Worm (Caenorhabditis elegans) whole organism, L4 larva: ENCODE results near the gene nhr-192.
A peak's percentile ranks its signal among the peaks of the same experiment; 100 is the strongest.

ENCODE experiments used
- D1046.2 ChIP-seq: fragments of 200-800 bp; sonication (Bioruptor generic); IDR thresholded peaks from 2 replicates; pipeline ENCODE4 v1.3.6; 2022; ENCODE audit warnings: missing genetic modification characterization, missing compliant biosample characterization
- F10B5.3 ChIP-seq: sonication (generic microtip); optimal IDR thresholded peaks from 2 replicates; lab custom pipeline; 2016; ENCODE audit warnings: mild to moderate bottlenecking, missing genetic modification characterization, missing compliant biosample characterization
- F26F4.8 ChIP-seq: fragments of 200-800 bp; sonication (Bioruptor generic); conservative IDR thresholded peaks from 2 replicates; pipeline ENCODE4 v1.3.6; 2022; ENCODE audit warnings: missing genetic modification characterization, missing compliant biosample characterization
- R02D3.7 ChIP-seq: fragments of 150-350 bp; sonication (generic microtip); optimal IDR thresholded peaks from 3 replicates; lab custom pipeline; 2014; ENCODE audit warnings: missing biosample characterization, missing genetic modification characterization
- T20F7.1 ChIP-seq: fragments of 200-800 bp; sonication (Bioruptor generic); optimal IDR thresholded peaks from 2 replicates; lab custom pipeline; 2018; ENCODE audit warnings: mild to moderate bottlenecking, missing genetic modification characterization, missing compliant biosample characterization
- Y5F2A.4 ChIP-seq: fragments of 200-800 bp; sonication (Bioruptor generic); optimal IDR thresholded peaks from 2 replicates; lab custom pipeline; 2018; ENCODE audit warnings: mild to moderate bottlenecking, missing genetic modification characterization, missing compliant biosample characterization
- ZK546.5 ChIP-seq, 2 experiments: sonication (generic microtip); optimal IDR thresholded peaks; 2 replicates each; lab custom pipeline; 2017; ENCODE audit warnings: missing biosample characterization in 2 of 2, missing genetic modification characterization in 2 of 2
- arid-1 ChIP-seq: fragments of 200-800 bp; sonication (Bioruptor generic); conservative IDR thresholded peaks from 2 replicates; pipeline ENCODE4 v1.3.6; 2022; ENCODE audit warnings: missing genetic modification reagents, missing genetic modification characterization, missing compliant biosample characterization
- ceh-28 ChIP-seq: fragments of 150-350 bp; optimal IDR thresholded peaks from 2 replicates; lab custom pipeline; 2014; ENCODE audit warnings: missing biosample characterization, missing genetic modification reagents, missing genetic modification characterization
- ceh-32 ChIP-seq: sonication (generic microtip); optimal IDR thresholded peaks from 2 replicates; lab custom pipeline; 2016; ENCODE audit warnings: mild to moderate bottlenecking, missing genetic modification characterization, missing compliant biosample characterization; ENCODE audit not compliant: poor library complexity
- ceh-44 ChIP-seq: fragments of 200-800 bp; sonication (Bioruptor generic); IDR thresholded peaks from 2 replicates; pipeline ENCODE4 v1.3.6; 2022; ENCODE audit warnings: missing genetic modification reagents, missing genetic modification characterization, missing compliant biosample characterization
- ces-1 ChIP-seq: fragments of 150-350 bp; sonication (generic microtip); optimal IDR thresholded peaks from 4 replicates; lab custom pipeline; 2014; ENCODE audit warnings: missing biosample characterization, missing genetic modification reagents, missing genetic modification characterization
- ctbp-1 ChIP-seq: fragments of 200-800 bp; sonication (Bioruptor generic); IDR thresholded peaks from 2 replicates; pipeline ENCODE4 v1.3.6; 2022; ENCODE audit warnings: missing genetic modification reagents, missing genetic modification characterization, missing compliant biosample characterization
- daf-12 ChIP-seq: fragments of 150-350 bp; optimal IDR thresholded peaks from 2 replicates; lab custom pipeline; 2014; ENCODE audit warnings: missing biosample characterization, missing genetic modification reagents, missing genetic modification characterization
- daf-16 ChIP-seq, 3 experiments: sonication (generic microtip); optimal IDR thresholded peaks; 2 replicates each; lab custom pipeline; 2016 to 2017; ENCODE audit warnings: missing genetic modification characterization in 3 of 3, missing genetic modification reagents in 3 of 3, mild to moderate bottlenecking in 2 of 3, missing compliant biosample characterization in 2 of 3, missing biosample characterization in 1 of 3, moderate library complexity in 1 of 3
- daf-8 ChIP-seq: fragments of 200-800 bp; sonication (Bioruptor generic); IDR thresholded peaks from 2 replicates; pipeline ENCODE4 v1.3.6; 2022; ENCODE audit warnings: missing genetic modification characterization, missing compliant biosample characterization
- dmd-6 ChIP-seq: fragments of 200-800 bp; sonication (Bioruptor generic); IDR thresholded peaks from 2 replicates; pipeline ENCODE4 v1.3.6; 2022; ENCODE audit warnings: missing genetic modification reagents, missing genetic modification characterization, missing compliant biosample characterization
- dmd-8 ChIP-seq: fragments of 200-800 bp; sonication (Bioruptor generic); IDR thresholded peaks from 2 replicates; pipeline ENCODE4 v1.3.6; 2022; ENCODE audit warnings: missing genetic modification characterization, missing compliant biosample characterization
- dpl-1 ChIP-seq: fragments of 150-350 bp; optimal IDR thresholded peaks from 2 replicates; lab custom pipeline; 2014; ENCODE audit warnings: missing biosample characterization, missing genetic modification reagents, missing genetic modification characterization
- dve-1 ChIP-seq: sonication (generic microtip); optimal IDR thresholded peaks from 2 replicates; lab custom pipeline; 2017; ENCODE audit warnings: antibody characterized with exemption, mild to moderate bottlenecking, missing genetic modification characterization, missing compliant biosample characterization; ENCODE audit not compliant: insufficient read depth
- egl-27 ChIP-seq: sonication (generic microtip); optimal IDR thresholded peaks from 3 replicates; lab custom pipeline; 2017; ENCODE audit warnings: missing biosample characterization, missing genetic modification reagents, missing genetic modification characterization
- egl-43 ChIP-seq: fragments of 200-800 bp; sonication (Bioruptor generic); IDR thresholded peaks from 2 replicates; pipeline ENCODE4 v1.3.6; 2022; ENCODE audit warnings: missing genetic modification reagents, missing genetic modification characterization, missing compliant biosample characterization
- gei-8 ChIP-seq: fragments of 200-800 bp; sonication (Bioruptor generic); optimal IDR thresholded peaks from 2 replicates; lab custom pipeline; 2018; ENCODE audit warnings: mild to moderate bottlenecking, missing genetic modification characterization, missing compliant biosample characterization
- hif-1 ChIP-seq, 2 experiments: sonication (generic microtip); optimal IDR thresholded peaks; 2 replicates each; lab custom pipeline; 2016 to 2017; ENCODE audit warnings: missing compliant biosample characterization in 2 of 2, missing genetic modification characterization in 2 of 2, missing genetic modification reagents in 2 of 2, missing genotype in 2 of 2, mild to moderate bottlenecking in 1 of 2
- hlh-11 ChIP-seq: fragments of 200-800 bp; sonication (Bioruptor generic); optimal IDR thresholded peaks from 2 replicates; lab custom pipeline; 2018; ENCODE audit warnings: mild to moderate bottlenecking, missing genetic modification characterization, missing compliant biosample characterization
- hlh-30 ChIP-seq: sonication (generic microtip); optimal IDR thresholded peaks from 2 replicates; lab custom pipeline; 2017; ENCODE audit warnings: antibody characterized with exemption, mild to moderate bottlenecking, missing genetic modification characterization, missing compliant biosample characterization; ENCODE audit not compliant: insufficient read depth
- hmg-1.1 ChIP-seq: fragments of 200-800 bp; sonication (Bioruptor generic); IDR thresholded peaks from 2 replicates; pipeline ENCODE4 v1.3.6; 2022; ENCODE audit warnings: missing genetic modification reagents, missing genetic modification characterization, missing compliant biosample characterization
- lim-7 ChIP-seq: fragments of 200-800 bp; sonication (Bioruptor generic); IDR thresholded peaks from 2 replicates; pipeline ENCODE4 v1.3.6; 2022; ENCODE audit warnings: missing genetic modification characterization, missing compliant biosample characterization
- lin-13 ChIP-seq: fragments of 150-350 bp; optimal IDR thresholded peaks from 2 replicates; lab custom pipeline; 2014; ENCODE audit warnings: missing biosample characterization, missing genetic modification reagents, missing genetic modification characterization
- lin-39 ChIP-seq: fragments of 150-350 bp; optimal IDR thresholded peaks from 2 replicates; lab custom pipeline; 2014; ENCODE audit warnings: missing biosample characterization, missing genetic modification reagents, missing genetic modification characterization
- lir-3 ChIP-seq: sonication (generic microtip); optimal IDR thresholded peaks from 2 replicates; lab custom pipeline; 2016; ENCODE audit warnings: mild to moderate bottlenecking, missing genetic modification characterization, missing compliant biosample characterization
- lsy-2 ChIP-seq, 2 experiments: fragments of 150-350 bp in 1 of 2; sonication (generic microtip) in 1 of 2; optimal IDR thresholded peaks; 2 replicates each; lab custom pipeline; 2014 to 2017; ENCODE audit warnings: missing biosample characterization in 2 of 2, missing genetic modification characterization in 2 of 2
- mep-1 ChIP-seq: fragments of 150-350 bp; sonication (generic microtip); optimal IDR thresholded peaks from 3 replicates; lab custom pipeline; 2014; ENCODE audit warnings: missing biosample characterization, missing genetic modification characterization
- mxl-3 ChIP-seq: fragments of 200-800 bp; sonication (Bioruptor generic); optimal IDR thresholded peaks from 2 replicates; lab custom pipeline; 2018; ENCODE audit warnings: mild to moderate bottlenecking, missing genetic modification characterization, missing compliant biosample characterization
- nhr-102 ChIP-seq: sonication (generic microtip); optimal IDR thresholded peaks from 2 replicates; lab custom pipeline; 2016; ENCODE audit warnings: mild to moderate bottlenecking, missing genetic modification characterization, moderate library complexity, missing compliant biosample characterization
- nhr-11 ChIP-seq: fragments of 150-350 bp; optimal IDR thresholded peaks from 2 replicates; lab custom pipeline; 2014; ENCODE audit warnings: missing biosample characterization, missing genetic modification characterization
- nhr-237 ChIP-seq: sonication (generic microtip); optimal IDR thresholded peaks from 2 replicates; lab custom pipeline; 2017; ENCODE audit warnings: missing biosample characterization, missing genetic modification characterization
- nhr-48 ChIP-seq: sonication (generic microtip); optimal IDR thresholded peaks from 2 replicates; lab custom pipeline; 2016; ENCODE audit warnings: mild to moderate bottlenecking, missing genetic modification characterization, missing compliant biosample characterization
- rbr-2 ChIP-seq: sonication (generic microtip); optimal IDR thresholded peaks from 2 replicates; lab custom pipeline; 2016; ENCODE audit warnings: missing genotype, missing genetic modification characterization, missing compliant biosample characterization
- spr-1 ChIP-seq: sonication (generic microtip); optimal IDR thresholded peaks from 2 replicates; lab custom pipeline; 2016; ENCODE audit warnings: mild to moderate bottlenecking, missing genetic modification characterization, missing compliant biosample characterization
- spr-3 ChIP-seq: fragments of 200-800 bp; sonication (Bioruptor generic); optimal IDR thresholded peaks from 2 replicates; lab custom pipeline; 2018; ENCODE audit warnings: mild to moderate bottlenecking, missing genetic modification characterization, missing compliant biosample characterization
- tag-97 ChIP-seq: fragments of 200-800 bp; sonication (Bioruptor generic); IDR thresholded peaks from 2 replicates; pipeline ENCODE4 v1.3.6; 2022; ENCODE audit warnings: missing genetic modification characterization, missing compliant biosample characterization
- unc-39 ChIP-seq: sonication (generic microtip); optimal IDR thresholded peaks from 2 replicates; lab custom pipeline; 2017; ENCODE audit warnings: missing biosample characterization, missing genetic modification characterization
- vab-7 ChIP-seq: fragments of 200-800 bp; sonication (Bioruptor generic); IDR thresholded peaks from 2 replicates; pipeline ENCODE4 v1.3.6; 2022; ENCODE audit warnings: missing genetic modification reagents, missing genetic modification characterization, missing compliant biosample characterization
- ztf-11 ChIP-seq: fragments of 150-350 bp; optimal IDR thresholded peaks from 2 replicates; lab custom pipeline; 2014; ENCODE audit warnings: missing biosample characterization, missing genetic modification characterization
- ztf-7 ChIP-seq: fragments of 150-350 bp; optimal IDR thresholded peaks from 2 replicates; lab custom pipeline; 2014; ENCODE audit warnings: missing biosample characterization, missing genetic modification characterization

Gene nhr-192

DNA sequence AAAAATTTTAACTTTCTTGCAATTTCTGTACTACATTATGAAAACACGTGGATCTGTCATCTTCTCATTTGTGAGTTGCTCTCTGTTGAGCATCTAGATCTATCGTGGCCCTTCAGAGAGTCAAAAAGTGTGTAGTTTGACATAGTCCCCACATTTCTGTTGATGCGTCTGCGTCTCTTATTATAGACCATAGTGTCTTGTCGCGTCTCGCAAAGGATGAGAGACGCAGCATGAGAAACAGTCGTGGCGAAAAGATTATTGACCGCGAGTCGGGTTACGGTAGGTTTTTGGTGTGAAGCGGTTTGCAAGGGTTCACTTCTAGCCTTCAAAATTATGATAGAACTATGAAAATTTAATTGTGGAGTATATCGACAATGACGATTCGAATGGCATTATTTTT, 28.2 kb downstream of the nhr-192 start (continued):
- TF ChIP-seq F26F4.8 (GFP tag; lab: Robert Waterston, UW): no peak
- TF ChIP-seq gei-8: no peak
- peak; percentile 46 for TF ChIP-seq nhr-11 (tag; lab: Kevin White, UChicago)
- no peak for TF ChIP-seq Y5F2A.4
- no peak for TF ChIP-seq lin-13 (GFP tag; lab: Kevin White, UChicago)
- TF ChIP-seq egl-43 (GFP tag; lab: Robert Waterston, UW): no peak
- no peak for TF ChIP-seq ces-1 (GFP tag; lab: Kevin White, UChicago)
- TF ChIP-seq arid-1 (GFP tag; lab: Robert Waterston, UW): peak; percentile 42; the same call in 1 of the 2 replicates
- TF ChIP-seq ceh-28 (tag; lab: Kevin White, UChicago): peak; percentile 33
- TF ChIP-seq hmg-1.1 (GFP tag; lab: Robert Waterston, UW): peak; percentile 78
- peak; percentile 87 to 97 for TF ChIP-seq lsy-2 (tag; optimal IDR thresholded peaks at IDR 0.05; lab: Kevin White, UChicago)
- TF ChIP-seq hlh-30 (tag; lab: Kevin White, UChicago): peak; percentile 76
- TF ChIP-seq egl-27: no peak
- TF ChIP-seq ceh-44 (GFP tag; lab: Robert Waterston, UW): no peak
- TF ChIP-seq hif-1 (tag; optimal IDR thresholded peaks at IDR 0.05; lab: Kevin White, UChicago): peak in 1 of 2 experiments; percentile 47
- TF ChIP-seq nhr-237 (tag; lab: Kevin White, UChicago): no peak
- no peak for TF ChIP-seq ZK546.5 (tag; optimal IDR thresholded peaks at IDR 0.05; lab: Kevin White, UChicago)
- TF ChIP-seq nhr-102 (tag; lab: Kevin White, UChicago): peak; percentile 6
- TF ChIP-seq ztf-7 (tag; lab: Kevin White, UChicago): no peak
- TF ChIP-seq ceh-32: no peak
- TF ChIP-seq D1046.2: no peak
- TF ChIP-seq lin-39 (tag; lab: Kevin White, UChicago): no peak
- peak; percentile 61 for TF ChIP-seq dmd-6
- TF ChIP-seq daf-12 (tag; lab: Kevin White, UChicago): no peak

DNA sequence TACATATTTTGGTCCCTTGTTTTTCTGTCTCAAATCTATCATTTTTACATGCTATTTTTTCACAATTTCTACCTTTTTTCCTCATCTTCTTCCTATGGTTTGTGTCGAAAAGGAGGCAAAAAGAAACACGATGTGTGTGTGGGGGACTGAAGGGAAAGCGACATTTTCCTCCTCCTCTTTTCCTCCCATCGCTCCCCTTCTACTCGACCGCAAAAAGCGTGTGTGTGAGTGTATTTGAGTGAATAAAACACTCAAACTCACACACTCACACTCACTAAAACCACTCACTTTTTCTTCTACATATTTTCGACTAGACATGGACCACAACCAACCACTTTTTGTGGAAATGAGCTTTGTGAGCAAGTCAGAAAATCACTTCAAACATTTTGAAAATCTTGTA, 29.0 kb downstream of the nhr-192 start:
- TF ChIP-seq hlh-11 (tag; lab: Kevin White, UChicago): peak; percentile 54
- TF ChIP-seq dpl-1 (GFP tag; lab: Kevin White, UChicago): no peak
- 0 out of 2 replicates have a peak, but pooled peaks have one; percentile 20 for TF ChIP-seq egl-43 (GFP tag; lab: Robert Waterston, UW)
- TF ChIP-seq vab-7 (GFP tag; lab: Robert Waterston, UW): no peak
- peak; percentile 52 for TF ChIP-seq mep-1
- TF ChIP-seq F10B5.3 (tag; lab: Kevin White, UChicago): no peak
- peak in 1 of 2 experiments; percentile 16 for TF ChIP-seq hif-1 (tag; optimal IDR thresholded peaks at IDR 0.05; lab: Kevin White, UChicago)
- TF ChIP-seq spr-1 (tag; lab: Kevin White, UChicago): no peak
- TF ChIP-seq ceh-44 (GFP tag; lab: Robert Waterston, UW): no peak
- TF ChIP-seq unc-39 (tag; lab: Kevin White, UChicago): no peak
- TF ChIP-seq egl-27: no peak
- TF ChIP-seq dmd-6: peak; percentile 54
- no peak for TF ChIP-seq T20F7.1 (GFP tag; lab: Kevin White, UChicago)
- no peak for TF ChIP-seq daf-8 (GFP tag; lab: Robert Waterston, UW)
- TF ChIP-seq nhr-48 (tag; lab: Kevin White, UChicago): no peak
- TF ChIP-seq lir-3 (tag; lab: Kevin White, UChicago): no peak
- TF ChIP-seq daf-16 (GFP tag; optimal IDR thresholded peaks at IDR 0.05; lab: Kevin White, UChicago): no peak
- no peak for TF ChIP-seq daf-16 (tag; optimal IDR thresholded peaks at IDR 0.05; lab: Kevin White, UChicago)
- no peak for TF ChIP-seq spr-3 (GFP tag; lab: Kevin White, UChicago)
- TF ChIP-seq lim-7: 0 out of 2 replicates have a peak, but pooled peaks have one; percentile 40
- TF ChIP-seq mxl-3 (GFP tag; lab: Kevin White, UChicago): peak; percentile 17
- no peak for TF ChIP-seq Y5F2A.4
- no peak for TF ChIP-seq dmd-8 (GFP tag; lab: Robert Waterston, UW)
- no peak for TF ChIP-seq tag-97 (GFP tag; lab: Robert Waterston, UW)
- no peak for TF ChIP-seq ceh-28 (tag; lab: Kevin White, UChicago)
- TF ChIP-seq ztf-11 (tag; lab: Kevin White, UChicago): no peak
- TF ChIP-seq daf-12 (tag; lab: Kevin White, UChicago): no peak
- 0 out of 2 replicates have a peak, but pooled peaks have one; percentile 24 for TF ChIP-seq ctbp-1 (GFP tag; lab: Robert Waterston, UW)
- no peak for TF ChIP-seq F26F4.8 (GFP tag; lab: Robert Waterston, UW)
- TF ChIP-seq dve-1 (tag; lab: Kevin White, UChicago): peak; percentile 24
- peak; percentile 11 to 72 for TF ChIP-seq lsy-2 (tag; optimal IDR thresholded peaks at IDR 0.05; lab: Kevin White, UChicago)
- 0 out of 2 replicates have a peak, but pooled peaks have one; percentile 6 for TF ChIP-seq arid-1 (GFP tag; lab: Robert Waterston, UW)
- no peak for TF ChIP-seq D1046.2
- no peak for TF ChIP-seq ztf-7 (tag; lab: Kevin White, UChicago)
- no peak for TF ChIP-seq gei-8
- no peak for TF ChIP-seq R02D3.7
- peak; percentile 39 for TF ChIP-seq rbr-2 (tag; lab: Kevin White, UChicago)
